Worm (Caenorhabditis elegans): ENCODE results near the gene F53F4.12.

- TF ChIP-seq unc-62 (GFP tag; optimal IDR thresholded peaks at IDR 0.05), result no peak
- TF ChIP-seq lsy-2 (tag; optimal IDR thresholded peaks at IDR 0.05), result no peak
- TF ChIP-seq dpl-1 (GFP tag; optimal IDR thresholded peaks at IDR 0.05), result no peak
- no peak for TF ChIP-seq efl-1 (optimal IDR thresholded peaks at IDR 0.05)
- TF ChIP-seq efl-1 (GFP tag; optimal IDR thresholded peaks at IDR 0.05 in 1 of 2), result peak in 1 of 2 experiments; percentile 26
- no peak for TF ChIP-seq ztf-11 (tag; optimal IDR thresholded peaks at IDR 0.05)
- TF ChIP-seq skn-1 (tag; optimal IDR thresholded peaks at IDR 0.05), result no peak
These were observed 6.1 kb upstream of the F53F4.12 start, which contains the start of gene srd-11 for ce11 chrV:13619752-13620151.

All from whole organism, L1 larva.